Fruit fly (Drosophila melanogaster): ENCODE measurements around the gene CG13728.

CG13728 gene

dm6 chr3L:17388895-17389294, 6.4 kb upstream of the CG13728 start, which contains the start of gene CG13731 (continued):
- TF ChIP-seq CG5245 (GFP tag; optimal IDR thresholded peaks at IDR 0.05) (no peak), Fer2 (tag; optimal IDR thresholded peaks at IDR 0.05) (no peak), gt (GFP tag; IDR thresholded peaks at IDR 0.05) (no peak), CG7556 (GFP tag; optimal IDR thresholded peaks at IDR 0.05) (no peak), ap (GFP tag; IDR thresholded peaks at IDR 0.05) (no peak), CG15601 (tag; optimal IDR thresholded peaks at IDR 0.05) (no peak), CG6813 (GFP tag; optimal IDR thresholded peaks at IDR 0.05) (no peak), CG9932 (GFP tag; IDR thresholded peaks at IDR 0.05) (no peak), NFAT (GFP tag; IDR thresholded peaks at IDR 0.05) (no peak), Optix (GFP tag; IDR thresholded peaks at IDR 0.05) (no peak), sima (GFP tag; optimal IDR thresholded peaks at IDR 0.05) (no peak), D19B (GFP tag; optimal IDR thresholded peaks at IDR 0.05) (no peak), D19A (tag; optimal IDR thresholded peaks at IDR 0.05) (no peak), sens-2 (GFP tag; IDR thresholded peaks at IDR 0.05) (no peak), Ets65A (GFP tag) (peak; percentile 30), Adf1 (GFP tag; IDR thresholded peaks at IDR 0.05) (peak; percentile 82), Meics (GFP tag; optimal IDR thresholded peaks at IDR 0.05) (no peak), CG1832 (GFP tag; optimal IDR thresholded peaks at IDR 0.05) (no peak), Sry-β (GFP tag; optimal IDR thresholded peaks at IDR 0.05) (no peak), H15 (GFP tag; IDR thresholded peaks at IDR 0.05) (no peak), Rfx (GFP tag; IDR thresholded peaks at IDR 0.05) (0 out of 2 replicates have a peak, but pooled peaks have one; percentile 5), Drgx (GFP tag; IDR thresholded peaks at IDR 0.05) (no peak), CG12744 (GFP tag; optimal IDR thresholded peaks at IDR 0.05) (no peak), Elba2 (GFP tag; optimal IDR thresholded peaks at IDR 0.05) (no peak), chn (GFP tag; optimal IDR thresholded peaks at IDR 0.05) (no peak), dm (GFP tag; optimal IDR thresholded peaks at IDR 0.05) (no peak), chinmo (GFP tag; IDR thresholded peaks at IDR 0.05; ENCODE audit: partially characterized antibody) (0 out of 4 replicates have a peak, but pooled peaks have one; percentile 31), mam (GFP tag; optimal IDR thresholded peaks at IDR 0.05) (no peak), Hmx (GFP tag; optimal IDR thresholded peaks at IDR 0.05) (no peak), luna (GFP tag; optimal IDR thresholded peaks at IDR 0.05) (no peak), CG8924 (tag; optimal IDR thresholded peaks at IDR 0.05) (no peak), slp2 (GFP tag; optimal IDR thresholded peaks at IDR 0.05) (no peak), Trl (optimal IDR thresholded peaks at IDR 0.05) (no peak), Trl (GFP tag; optimal IDR thresholded peaks at IDR 0.05) (no peak)

- no peak for TF ChIP-seq CG9215 (GFP tag; IDR thresholded peaks at IDR 0.05)
- TF ChIP-seq oc (tag; optimal IDR thresholded peaks at IDR 0.05): peak; percentile 26
- TF ChIP-seq CG7556 (GFP tag; optimal IDR thresholded peaks at IDR 0.05): no peak
- TF ChIP-seq ftz-f1 (GFP tag; optimal IDR thresholded peaks at IDR 0.05): peak; percentile 2
- TF ChIP-seq Ssrp (tag; optimal IDR thresholded peaks at IDR 0.05): no peak
- TF ChIP-seq E2f2 (GFP tag; IDR thresholded peaks at IDR 0.05): no peak
- TF ChIP-seq Eip74EF (GFP tag; optimal IDR thresholded peaks at IDR 0.05): peak in 1 of 2 experiments; percentile 28
- no peak for TF ChIP-seq knrl (GFP tag; IDR thresholded peaks at IDR 0.05; ENCODE audit: partially characterized antibody)
- no peak for TF ChIP-seq CG4360 (GFP tag; IDR thresholded peaks at IDR 0.05)
- no peak for TF ChIP-seq Max (GFP tag; optimal IDR thresholded peaks at IDR 0.05)
- peak; percentile 28; the same call in 1 of the 2 replicates for TF ChIP-seq Awh (GFP tag; IDR thresholded peaks at IDR 0.05)
- no peak for TF ChIP-seq bbx (GFP tag; IDR thresholded peaks at IDR 0.05; ENCODE audit: partially characterized antibody)
- TF ChIP-seq CG10959 (GFP tag; IDR thresholded peaks at IDR 0.05): no peak
- TF ChIP-seq stwl (tag; optimal IDR thresholded peaks at IDR 0.05): no peak
- TF ChIP-seq Pdp1 (GFP tag; optimal IDR thresholded peaks at IDR 0.05): peak in 1 of 2 experiments; percentile 84
- no peak for TF ChIP-seq luna (GFP tag; optimal IDR thresholded peaks at IDR 0.05)
- TF ChIP-seq Dp (GFP tag; optimal IDR thresholded peaks at IDR 0.05): no peak
- TF ChIP-seq Fer1 (GFP tag; optimal IDR thresholded peaks at IDR 0.05): no peak
- TF ChIP-seq CG6854 (GFP tag; optimal IDR thresholded peaks at IDR 0.05): no peak
- no peak for TF ChIP-seq ara (GFP tag; IDR thresholded peaks at IDR 0.05)
Measured at dm6 chr3L:17386612-17387382, 4.3 kb upstream of the CG13728 start.

Data from whole organism, embryonic.